Worm (Caenorhabditis elegans) whole organism, young adult: Measurements from ENCODE around the gene gcy-1.

ENCODE experiments used
- dpl-1 ChIP-seq: fragments of 150-350 bp; optimal IDR thresholded peaks from 2 replicates; lab custom pipeline; 2014; ENCODE audit warnings: missing biosample characterization, missing genetic modification reagents, missing genetic modification characterization
- fkh-3 ChIP-seq: sonication (generic microtip); optimal IDR thresholded peaks from 2 replicates; lab custom pipeline; 2016; ENCODE audit warnings: mild to moderate bottlenecking, missing genetic modification characterization, missing compliant biosample characterization
- nfyb-1 ChIP-seq: fragments of 200-800 bp; sonication (Bioruptor generic); IDR thresholded peaks from 2 replicates; pipeline ENCODE4 v1.3.6; 2022; ENCODE audit warnings: missing genetic modification reagents, missing genetic modification characterization, missing compliant biosample characterization
- ztf-26 ChIP-seq: sonication (generic microtip); optimal IDR thresholded peaks from 2 replicates; lab custom pipeline; 2017; ENCODE audit warnings: missing genetic modification characterization, missing compliant biosample characterization

ce11 chrII:9489922-9490321 is 26.8 kb downstream of the gcy-1 start:
- TF ChIP-seq nfyb-1 (GFP tag; lab: Robert Waterston, UW) (no peak), dpl-1 (no peak), ztf-26 (no peak), fkh-3 (tag; lab: Kevin White, UChicago) (no peak)
